Worm (Caenorhabditis elegans) whole organism, L1 larva: ENCODE results near the gene arrd-14.

Experiments
- aly-2 ChIP-seq: fragments of 150-350 bp; optimal IDR thresholded peaks from 2 replicates; lab custom pipeline; 2014; ENCODE audit warnings: missing biosample characterization, missing genetic modification characterization
- dpl-1 ChIP-seq, 3 experiments: fragments of 150-350 bp in 2 of 3; sonication (generic microtip) in 1 of 3; optimal IDR thresholded peaks; 2 replicates each; lab custom pipeline; 2014 to 2017; ENCODE audit warnings: missing biosample characterization in 3 of 3, missing genetic modification characterization in 3 of 3, missing genetic modification reagents in 3 of 3
- egl-27 ChIP-seq, 2 experiments: fragments of 150-350 bp in 1 of 2; sonication (generic microtip); optimal IDR thresholded peaks; 3 replicates each; lab custom pipeline; 2017 to 2018; ENCODE audit warnings: missing biosample characterization in 2 of 2, missing genetic modification characterization in 2 of 2, missing genetic modification reagents in 2 of 2
- lin-15B ChIP-seq: fragments of 150-350 bp; sonication (generic microtip); optimal IDR thresholded peaks from 3 replicates; lab custom pipeline; 2014; ENCODE audit warnings: missing biosample characterization, missing genetic modification characterization
- nhr-237 ChIP-seq: fragments of 150-350 bp; optimal IDR thresholded peaks from 2 replicates; lab custom pipeline; 2014; ENCODE audit warnings: missing biosample characterization, missing genetic modification characterization
- pqm-1 ChIP-seq: sonication (generic microtip); optimal IDR thresholded peaks from 3 replicates; lab custom pipeline; 2017; ENCODE audit warnings: missing biosample characterization, missing genetic modification characterization
- skn-1 ChIP-seq: fragments of 150-350 bp; optimal IDR thresholded peaks from 2 replicates; lab custom pipeline; 2014; ENCODE audit warnings: missing biosample characterization, missing genetic modification characterization
- sptf-1 ChIP-seq: fragments of 150-350 bp; optimal IDR thresholded peaks from 2 replicates; lab custom pipeline; 2014; ENCODE audit warnings: missing biosample characterization, missing genetic modification characterization
- tbx-2 ChIP-seq: sonication (generic microtip); optimal IDR thresholded peaks from 2 replicates; lab custom pipeline; 2016; ENCODE audit warnings: missing genetic modification characterization, missing compliant biosample characterization
- xbp-1 ChIP-seq: sonication (generic microtip); optimal IDR thresholded peaks from 2 replicates; lab custom pipeline; 2016; ENCODE audit warnings: missing genetic modification characterization, missing compliant biosample characterization

- TF ChIP-seq sptf-1 (tag; lab: Kevin White, UChicago) (no peak), skn-1 (tag; lab: Kevin White, UChicago) (no peak), xbp-1 (no peak), aly-2 (no peak), dpl-1 (GFP tag; optimal IDR thresholded peaks at IDR 0.05; lab: Kevin White, UChicago) (no peak), nhr-237 (no peak), egl-27 (tag; optimal IDR thresholded peaks at IDR 0.05; lab: Kevin White, UChicago) (no peak), pqm-1 (tag; lab: Kevin White, UChicago) (no peak), lin-15B (no peak), tbx-2 (no peak)
Observed at ce11 chrII:13791570-13792279, 39.6 kb downstream of the arrd-14 start, which contains the start of gene ZK131.11.
